Fruit fly (Drosophila melanogaster): ENCODE data around the gene Saysd1.

DNA sequence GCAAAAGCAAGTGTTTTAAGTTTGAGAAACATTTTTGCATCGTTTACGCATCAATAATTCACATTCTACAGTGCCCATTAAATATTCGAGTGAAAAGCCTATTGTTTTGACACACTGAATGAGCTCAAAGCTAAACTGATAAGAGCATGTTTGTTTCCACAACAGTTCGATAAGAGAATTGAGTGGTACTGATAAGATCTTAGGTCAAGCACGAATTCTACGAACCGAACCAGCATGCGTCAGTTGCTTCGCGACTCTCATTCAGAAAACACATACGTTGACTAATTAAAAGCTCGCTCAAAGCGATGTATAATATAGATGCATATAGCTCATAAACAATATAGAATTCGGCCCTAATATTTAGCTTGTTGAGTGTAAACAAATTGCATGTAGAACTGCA is 5.8 kb downstream of the Saysd1 start:
- TF ChIP-seq tj (GFP tag; optimal IDR thresholded peaks at IDR 0.05): no peak
- TF ChIP-seq bab1 (GFP tag; optimal IDR thresholded peaks at IDR 0.05): no peak
- no peak for TF ChIP-seq CG11617 (GFP tag; optimal IDR thresholded peaks at IDR 0.05)
